Fruit fly (Drosophila melanogaster) whole organism, embryonic: ENCODE measurements around the gene tHMG1.

Experiments
- CG10147 ChIP-seq: fragments of 200-800 bp; sonication (Bioruptor generic); optimal IDR thresholded peaks from 2 replicates; lab custom pipeline; 2019; ENCODE audit warnings: missing biosample characterization, mild to moderate bottlenecking, missing genetic modification characterization, moderate library complexity
- CG1024 ChIP-seq: fragments of 200-800 bp; sonication (Bioruptor generic); IDR thresholded peaks from 2 replicates; pipeline ENCODE4 v1.3.6; 2022; ENCODE audit warnings: missing biosample characterization, missing genetic modification characterization
- CG10431 ChIP-seq: fragments of 200-800 bp; sonication (Bioruptor generic); optimal IDR thresholded peaks from 3 replicates; lab custom pipeline; 2018; ENCODE audit warnings: missing biosample characterization, mild to moderate bottlenecking, missing genetic modification characterization
- CG11247 ChIP-seq: fragments of 200-800 bp; sonication (Bioruptor generic); IDR thresholded peaks from 2 replicates; pipeline ENCODE4 v1.3.6; 2022; ENCODE audit warnings: missing biosample characterization, missing genetic modification characterization
- CG12155 ChIP-seq: fragments of 200-800 bp; sonication (Bioruptor generic); optimal IDR thresholded peaks from 3 replicates; lab custom pipeline; 2016; ENCODE audit warnings: missing biosample characterization, missing genetic modification characterization
- CG15479 ChIP-seq: fragments of 200-800 bp; sonication (Bioruptor generic); optimal IDR thresholded peaks from 3 replicates; lab custom pipeline; 2019; ENCODE audit warnings: missing biosample characterization, mild to moderate bottlenecking, missing genetic modification characterization, moderate library complexity
- CG17359 ChIP-seq: fragments of 200-800 bp; sonication (Bioruptor generic); optimal IDR thresholded peaks from 3 replicates; lab custom pipeline; 2018; ENCODE audit warnings: missing biosample characterization, mild to moderate bottlenecking, missing genetic modification characterization, moderate library complexity
- CG17568 ChIP-seq: fragments of 200-800 bp; sonication (Bioruptor generic); optimal IDR thresholded peaks from 2 replicates; lab custom pipeline; 2018; ENCODE audit warnings: missing biosample characterization, mild to moderate bottlenecking, missing genetic modification characterization, moderate library complexity
- CG1792 ChIP-seq: fragments of 200-800 bp; sonication (Bioruptor generic); optimal IDR thresholded peaks from 2 replicates; lab custom pipeline; 2016; ENCODE audit warnings: missing biosample characterization, missing genetic modification characterization
- CG2712 ChIP-seq: fragments of 200-800 bp; optimal IDR thresholded peaks from 3 replicates; lab custom pipeline; 2019; ENCODE audit warnings: missing biosample characterization, mild to moderate bottlenecking, missing genetic modification characterization, moderate library complexity
- CG32532 ChIP-seq: fragments of 200-800 bp; sonication (Bioruptor generic); IDR thresholded peaks from 2 replicates; pipeline ENCODE4 v1.3.6; 2022; ENCODE audit warnings: missing biosample characterization, missing genetic modification characterization
- CG4617 ChIP-seq: fragments of 200-800 bp; sonication (Bioruptor generic); optimal IDR thresholded peaks from 3 replicates; lab custom pipeline; 2016; ENCODE audit warnings: missing biosample characterization, missing genetic modification characterization, borderline replicate concordance
- CG6254 ChIP-seq: fragments of 200-800 bp; sonication (Bioruptor generic); optimal IDR thresholded peaks from 3 replicates; lab custom pipeline; 2017; ENCODE audit warnings: mild to moderate bottlenecking, missing biosample characterization, missing genetic modification reagents, missing genetic modification characterization
- CG6654 ChIP-seq: fragments of 200-800 bp; sonication (Bioruptor generic); optimal IDR thresholded peaks from 2 replicates; lab custom pipeline; 2017; ENCODE audit warnings: missing biosample characterization, mild to moderate bottlenecking, missing genetic modification characterization
- CG7372 ChIP-seq: fragments of 200-800 bp; sonication (Bioruptor generic); IDR thresholded peaks from 2 replicates; pipeline ENCODE4 v1.3.6; 2022; ENCODE audit warnings: missing biosample characterization, missing genetic modification characterization
- CG9876 ChIP-seq: fragments of 200-800 bp; sonication (Bioruptor generic); optimal IDR thresholded peaks from 2 replicates; lab custom pipeline; 2016; ENCODE audit warnings: missing biosample characterization, missing genetic modification characterization
- CHES-1-like ChIP-seq: fragments of 200-800 bp; sonication (Bioruptor generic); optimal IDR thresholded peaks from 2 replicates; lab custom pipeline; 2016; ENCODE audit warnings: missing biosample characterization, missing genetic modification characterization
- Camta ChIP-seq: fragments of 200-800 bp; sonication (Bioruptor generic); optimal IDR thresholded peaks from 2 replicates; lab custom pipeline; 2016; ENCODE audit warnings: missing biosample characterization, missing genetic modification characterization
- CoRest ChIP-seq: fragments of 200-800 bp; sonication (Bioruptor generic); optimal IDR thresholded peaks from 3 replicates; lab custom pipeline; 2018; ENCODE audit warnings: missing biosample characterization, mild to moderate bottlenecking, missing genetic modification characterization, moderate library complexity
- CrebB ChIP-seq: fragments of 200-800 bp; sonication (Bioruptor generic); optimal IDR thresholded peaks from 3 replicates; lab custom pipeline; 2018; ENCODE audit warnings: missing biosample characterization, mild to moderate bottlenecking, missing genetic modification characterization
- D ChIP-seq, 2 experiments: fragments of 200-800 bp in 1 of 2; fragments of >200 bp in 1 of 2; sonication (Bioruptor generic) in 1 of 2; optimal IDR thresholded peaks; 2 replicates in 1 of 2; 3 replicates in 1 of 2; lab custom pipeline; 2017; ENCODE audit warnings: mild to moderate bottlenecking in 1 of 2, missing biosample characterization in 1 of 2, missing genetic modification characterization in 1 of 2, missing genetic modification reagents in 1 of 2
- D19A ChIP-seq: fragments of 200-800 bp; optimal IDR thresholded peaks from 3 replicates; lab custom pipeline; 2019; ENCODE audit warnings: missing biosample characterization, mild to moderate bottlenecking, missing genetic modification characterization, moderate library complexity
- Dek ChIP-seq: fragments of 200-800 bp; sonication (Bioruptor generic); optimal IDR thresholded peaks from 3 replicates; lab custom pipeline; 2019; ENCODE audit warnings: missing biosample characterization, mild to moderate bottlenecking, missing genetic modification characterization, moderate library complexity
- Dp ChIP-seq: fragments of 200-800 bp; sonication (Bioruptor generic); optimal IDR thresholded peaks from 2 replicates; lab custom pipeline; 2018; ENCODE audit warnings: missing biosample characterization, mild to moderate bottlenecking, missing genetic modification characterization, moderate library complexity
- Eip74EF ChIP-seq, 2 experiments: fragments of 200-800 bp in 1 of 2; fragments of >200 bp in 1 of 2; sonication (Bioruptor generic) in 1 of 2; optimal IDR thresholded peaks; 2 replicates each; lab custom pipeline; 2017 to 2019; ENCODE audit warnings: missing biosample characterization in 2 of 2, missing genetic modification characterization in 2 of 2, mild to moderate bottlenecking in 1 of 2, moderate library complexity in 1 of 2
- Gug ChIP-seq: fragments of 200-800 bp; sonication (Bioruptor generic); IDR thresholded peaks from 4 replicates; pipeline ENCODE4 v1.3.6; 2022; ENCODE audit warnings: missing biosample characterization, missing genetic modification characterization
- Hr51 ChIP-seq, 2 experiments: fragments of 200-800 bp; sonication (Bioruptor generic); optimal IDR thresholded peaks; 2 replicates in 1 of 2; 3 replicates in 1 of 2; lab custom pipeline; 2016 to 2018; ENCODE audit warnings: missing biosample characterization in 2 of 2, missing genetic modification characterization in 2 of 2, mild to moderate bottlenecking in 1 of 2, moderate library complexity in 1 of 2
- Med ChIP-seq: fragments of 200-800 bp; sonication (Bioruptor generic); peaks from one replicate; lab custom pipeline; 2016; ENCODE audit warnings: missing biosample characterization, missing genetic modification characterization, mild to moderate bottlenecking, inconsistent platforms, moderate library complexity
- NK7.1 ChIP-seq: fragments of 200-800 bp; sonication (Bioruptor generic); optimal IDR thresholded peaks from 3 replicates; lab custom pipeline; 2016; ENCODE audit warnings: missing biosample characterization, missing genetic modification characterization
- Trl ChIP-seq, 3 experiments: fragments of >200 bp in 2 of 3; fragments of 200-800 bp in 1 of 3; sonication (Bioruptor generic) in 1 of 3; optimal IDR thresholded peaks; 2 replicates in 1 of 3; 3 replicates in 2 of 3; lab custom pipeline; 2016 to 2017; ENCODE audit warnings: missing biosample characterization in 1 of 3, missing genetic modification characterization in 1 of 3
- abd-A ChIP-seq: fragments of 200-800 bp; sonication (Bioruptor generic); optimal IDR thresholded peaks from 3 replicates; lab custom pipeline; 2019; ENCODE audit warnings: missing biosample characterization, mild to moderate bottlenecking, missing genetic modification characterization, moderate library complexity
- aop ChIP-seq: fragments of 200-800 bp; sonication (Bioruptor generic); IDR thresholded peaks from 2 replicates; pipeline ENCODE4 v1.3.6; 2022; ENCODE audit warnings: missing biosample characterization, missing genetic modification characterization
- bab2 ChIP-seq: fragments of 200-800 bp; sonication (Bioruptor generic); optimal IDR thresholded peaks from 2 replicates; lab custom pipeline; 2016; ENCODE audit warnings: missing biosample characterization, missing genetic modification characterization
- chinmo ChIP-seq: fragments of 200-800 bp; sonication (Bioruptor generic); IDR thresholded peaks from 4 replicates; pipeline ENCODE4 v1.3.6; 2022; ENCODE audit warnings: missing biosample characterization, missing genetic modification characterization; ENCODE audit not compliant: partially characterized antibody
- ftz-f1 ChIP-seq: fragments of 200-800 bp; sonication (Bioruptor generic); optimal IDR thresholded peaks from 2 replicates; lab custom pipeline; 2016; ENCODE audit warnings: missing biosample characterization, missing genetic modification characterization
- grau ChIP-seq: fragments of 200-800 bp; optimal IDR thresholded peaks from 3 replicates; lab custom pipeline; 2019; ENCODE audit warnings: missing biosample characterization, mild to moderate bottlenecking, missing genetic modification characterization, moderate library complexity
- grn ChIP-seq: fragments of 200-800 bp; sonication (Bioruptor generic); optimal IDR thresholded peaks from 3 replicates; lab custom pipeline; 2017; ENCODE audit warnings: missing biosample characterization, missing genetic modification characterization
- gro ChIP-seq: fragments of 200-800 bp; sonication (Bioruptor generic); optimal IDR thresholded peaks from 2 replicates; lab custom pipeline; 2016; ENCODE audit warnings: missing biosample characterization, missing genetic modification characterization
- gt ChIP-seq: fragments of 200-800 bp; sonication (Bioruptor generic); IDR thresholded peaks from 2 replicates; pipeline ENCODE4 v1.3.6; 2022; ENCODE audit warnings: missing biosample characterization, missing genetic modification characterization
- h ChIP-seq: fragments of >200 bp; optimal IDR thresholded peaks from 2 replicates; lab custom pipeline; 2017
- her ChIP-seq: fragments of 200-800 bp; sonication (Bioruptor generic); optimal IDR thresholded peaks from 2 replicates; lab custom pipeline; 2016; ENCODE audit warnings: missing biosample characterization, missing genetic modification characterization
- insv ChIP-seq, 2 experiments: fragments of 200-800 bp; sonication (Bioruptor generic); optimal IDR thresholded peaks; 3 replicates each; lab custom pipeline; 2016 to 2018; ENCODE audit warnings: missing biosample characterization in 2 of 2, missing genetic modification characterization in 2 of 2
- klu ChIP-seq: fragments of 200-800 bp; sonication (Bioruptor generic); IDR thresholded peaks from 2 replicates; pipeline ENCODE4 v1.3.6; 2022; ENCODE audit warnings: missing biosample characterization, missing genetic modification characterization
- nau ChIP-seq: fragments of 200-800 bp; sonication (Bioruptor generic); optimal IDR thresholded peaks from 3 replicates; lab custom pipeline; 2017; ENCODE audit warnings: missing biosample characterization, mild to moderate bottlenecking, missing genetic modification characterization, missing genetic modification reagents
- sob ChIP-seq: fragments of 200-800 bp; sonication (Bioruptor generic); IDR thresholded peaks from 2 replicates; pipeline ENCODE4 v1.3.6; 2022; ENCODE audit warnings: missing biosample characterization, missing genetic modification characterization
- sug ChIP-seq: fragments of 200-800 bp; optimal IDR thresholded peaks from 2 replicates; lab custom pipeline; 2019; ENCODE audit warnings: missing biosample characterization, mild to moderate bottlenecking, missing genetic modification characterization, moderate library complexity
- tap ChIP-seq: fragments of 200-800 bp; optimal IDR thresholded peaks from 3 replicates; lab custom pipeline; 2019; ENCODE audit warnings: missing biosample characterization, mild to moderate bottlenecking, missing genetic modification characterization, moderate library complexity
- twi ChIP-seq: fragments of 200-800 bp; optimal IDR thresholded peaks from 2 replicates; lab custom pipeline; 2019; ENCODE audit warnings: missing biosample characterization, mild to moderate bottlenecking, missing genetic modification characterization, moderate library complexity
- tx ChIP-seq: fragments of 200-800 bp; sonication (Bioruptor generic); optimal IDR thresholded peaks from 2 replicates; lab custom pipeline; 2016; ENCODE audit warnings: missing biosample characterization, missing genetic modification characterization
- zfh2 ChIP-seq: fragments of 200-800 bp; sonication (Bioruptor generic); optimal IDR thresholded peaks from 2 replicates; lab custom pipeline; 2016; ENCODE audit warnings: missing biosample characterization, missing genetic modification characterization

tHMG1 gene

dm6 chr3R:22464611-22465113 lies 27.0 kb upstream of the tHMG1 start, which contains the start of gene CG7054 (continued):
- TF ChIP-seq gt (GFP tag; lab: Robert Waterston, UW): no peak
- TF ChIP-seq tx (GFP tag; lab: Kevin White, UChicago): no peak
- TF ChIP-seq insv (GFP tag; optimal IDR thresholded peaks at IDR 0.05; lab: Kevin White, UChicago): no peak
- no peak for TF ChIP-seq CG9876 (GFP tag; lab: Kevin White, UChicago)
- no peak for TF ChIP-seq CHES-1-like
- no peak for TF ChIP-seq NK7.1 (GFP tag; lab: Kevin White, UChicago)
- TF ChIP-seq CG1024 (GFP tag; lab: Robert Waterston, UW): no peak
- no peak for TF ChIP-seq CG17359
- TF ChIP-seq CG6654 (GFP tag; lab: Kevin White, UChicago): no peak
- no peak for TF ChIP-seq ftz-f1 (GFP tag; lab: Kevin White, UChicago)
- peak; percentile 22; the same call in 1 of the 2 replicates for TF ChIP-seq sob (GFP tag; lab: Robert Waterston, UW)
- TF ChIP-seq bab2: no peak
- TF ChIP-seq CG12155: no peak
- TF ChIP-seq D (optimal IDR thresholded peaks at IDR 0.05; lab: Kevin White, UChicago): no peak
- no peak for TF ChIP-seq D (GFP tag; optimal IDR thresholded peaks at IDR 0.05; lab: Kevin White, UChicago)
- TF ChIP-seq abd-A (tag; lab: Kevin White, UChicago): no peak
- TF ChIP-seq Dek (tag; lab: Kevin White, UChicago): no peak
- TF ChIP-seq chinmo (GFP tag; lab: Robert Waterston, UW): 0 out of 4 replicates have a peak, but pooled peaks have one; percentile 61
- TF ChIP-seq klu (GFP tag; lab: Robert Waterston, UW): no peak
- TF ChIP-seq sug (tag; lab: Kevin White, UChicago): peak; percentile 81
- peak; percentile 84 for TF ChIP-seq grn (GFP tag; lab: Kevin White, UChicago)
- peak; percentile 15 for TF ChIP-seq Dp (GFP tag; lab: Kevin White, UChicago)
- no peak for TF ChIP-seq her (GFP tag; lab: Kevin White, UChicago)
- TF ChIP-seq D19A (tag; lab: Kevin White, UChicago): no peak
- TF ChIP-seq CG15479 (GFP tag; lab: Kevin White, UChicago): no peak
- TF ChIP-seq CG10147 (GFP tag; lab: Kevin White, UChicago): peak; percentile 14
- TF ChIP-seq CG11247 (GFP tag; lab: Robert Waterston, UW): no peak
- TF ChIP-seq CoRest: peak; percentile 35
- peak; percentile 6 for TF ChIP-seq CG6254
- peak; percentile 74 for TF ChIP-seq Med (GFP tag; lab: Kevin White, UChicago)
- TF ChIP-seq CG10431 (GFP tag; lab: Kevin White, UChicago): no peak
- no peak for TF ChIP-seq CG2712
- TF ChIP-seq Hr51 (GFP tag; optimal IDR thresholded peaks at IDR 0.05; lab: Kevin White, UChicago): peak in 1 of 2 experiments; percentile 44
- TF ChIP-seq h (lab: Kevin White, UChicago): no peak
- no peak for TF ChIP-seq CG4617 (GFP tag; lab: Kevin White, UChicago)
- no peak for TF ChIP-seq twi (tag; lab: Kevin White, UChicago)
- no peak for TF ChIP-seq Camta (GFP tag; lab: Kevin White, UChicago)
- TF ChIP-seq gro (GFP tag; lab: Kevin White, UChicago): peak; percentile 34
- peak; percentile 37 for TF ChIP-seq CrebB (tag; lab: Kevin White, UChicago)
- peak in 1 of 2 experiments; percentile 43 for TF ChIP-seq Eip74EF (GFP tag; optimal IDR thresholded peaks at IDR 0.05; lab: Kevin White, UChicago)
- no peak for TF ChIP-seq zfh2
- no peak for TF ChIP-seq CG17568 (GFP tag; lab: Kevin White, UChicago)
- TF ChIP-seq grau (tag; lab: Kevin White, UChicago): peak; percentile 35
- no peak for TF ChIP-seq CG1792 (GFP tag; lab: Kevin White, UChicago)
- 0 out of 2 replicates have a peak, but pooled peaks have one; percentile 38 for TF ChIP-seq CG7372
- peak; percentile 30 for TF ChIP-seq tap (tag; lab: Kevin White, UChicago)
- TF ChIP-seq Gug (GFP tag; lab: Robert Waterston, UW): no peak
- TF ChIP-seq aop (GFP tag; lab: Robert Waterston, UW): no peak
- TF ChIP-seq CG32532 (GFP tag; lab: Robert Waterston, UW): peak; percentile 37; the same call in 1 of the 2 replicates
- no peak for TF ChIP-seq nau (GFP tag; lab: Kevin White, UChicago)
- no peak for TF ChIP-seq Trl (optimal IDR thresholded peaks at IDR 0.05; lab: Kevin White, UChicago)
- TF ChIP-seq Trl (GFP tag; optimal IDR thresholded peaks at IDR 0.05; lab: Kevin White, UChicago): no peak
